Worm (Caenorhabditis elegans) whole organism, young adult: ENCODE results near the gene kin-34.
"Not testable (repeated sequence)": the region's sequence is repeated elsewhere in the genome, so short reads cannot be mapped to it uniquely, and the experiment has no call there.

Experiments used
- B0035.1 ChIP-seq: sonication (generic microtip); optimal IDR thresholded peaks from 2 replicates; lab custom pipeline; 2016; ENCODE audit warnings: missing genetic modification characterization, mild to moderate bottlenecking, missing compliant biosample characterization, missing genotype, missing genetic modification reagents
- B0336.3 ChIP-seq: fragments of 200-800 bp; sonication (Bioruptor generic); IDR thresholded peaks from 2 replicates; pipeline ENCODE4 v1.3.6; 2022; ENCODE audit warnings: missing genetic modification characterization, missing compliant biosample characterization
- F37B4.10 ChIP-seq: fragments of 200-800 bp; sonication (Bioruptor generic); IDR thresholded peaks from 2 replicates; pipeline ENCODE4 v1.3.6; 2022; ENCODE audit warnings: missing genetic modification characterization, missing compliant biosample characterization
- F55B11.4 ChIP-seq: sonication (generic microtip); optimal IDR thresholded peaks from 2 replicates; lab custom pipeline; 2016; ENCODE audit warnings: missing compliant biosample characterization, missing genetic modification characterization, borderline replicate concordance; ENCODE audit not compliant: insufficient read depth
- ama-1 ChIP-seq, 3 experiments: fragments of 150-350 bp in 1 of 3; sonication (generic microtip) in 2 of 3; optimal IDR thresholded peaks; 2 replicates each; lab custom pipeline; 2014 to 2018; ENCODE audit warnings: missing biosample characterization in 2 of 3, missing genetic modification characterization in 2 of 3, missing genetic modification reagents in 2 of 3
- attf-3 ChIP-seq: fragments of 200-800 bp; sonication (Bioruptor generic); conservative IDR thresholded peaks from 2 replicates; pipeline ENCODE4 v1.3.6; 2022; ENCODE audit warnings: missing genetic modification reagents, missing genetic modification characterization, missing compliant biosample characterization
- attf-5 ChIP-seq: fragments of 200-800 bp; sonication (Bioruptor generic); optimal IDR thresholded peaks from 2 replicates; lab custom pipeline; 2018; ENCODE audit warnings: mild to moderate bottlenecking, missing genetic modification characterization, missing compliant biosample characterization
- bed-2 ChIP-seq: fragments of 200-800 bp; sonication (Bioruptor generic); IDR thresholded peaks from 2 replicates; pipeline ENCODE4 v1.3.6; 2022; ENCODE audit warnings: missing genetic modification reagents, missing genetic modification characterization, missing compliant biosample characterization
- cebp-1 ChIP-seq, 2 experiments: fragments of 200-800 bp in 1 of 2; sonication (Bioruptor generic) in 1 of 2; sonication (generic microtip) in 1 of 2; IDR thresholded peaks in 1 of 2; optimal IDR thresholded peaks in 1 of 2; 2 replicates each; pipeline versions ENCODE4 v1.3.6 to Lab custom; 2017 to 2022; ENCODE audit warnings: missing compliant biosample characterization in 2 of 2, missing genetic modification characterization in 2 of 2, mild to moderate bottlenecking in 1 of 2, missing genetic modification reagents in 1 of 2, moderate library complexity in 1 of 2
- ceh-91 ChIP-seq: fragments of 200-800 bp; sonication (Bioruptor generic); IDR thresholded peaks from 2 replicates; pipeline ENCODE4 v1.3.6; 2022; ENCODE audit warnings: missing genetic modification reagents, missing genetic modification characterization, missing compliant biosample characterization
- ets-4 ChIP-seq: fragments of 200-800 bp; sonication (Bioruptor generic); optimal IDR thresholded peaks from 2 replicates; lab custom pipeline; 2018; ENCODE audit warnings: mild to moderate bottlenecking, missing genetic modification characterization, missing compliant biosample characterization
- hmg-1.2 ChIP-seq: fragments of 200-800 bp; sonication (Bioruptor generic); IDR thresholded peaks from 2 replicates; pipeline ENCODE4 v1.3.6; 2022; ENCODE audit warnings: missing genetic modification reagents, missing genetic modification characterization, missing compliant biosample characterization
- hmg-20 ChIP-seq: fragments of 200-800 bp; sonication (Bioruptor generic); IDR thresholded peaks from 2 replicates; pipeline ENCODE4 v1.3.6; 2022; ENCODE audit warnings: missing genetic modification reagents, missing genetic modification characterization, missing compliant biosample characterization
- lin-35 ChIP-seq, 3 experiments: fragments of 150-350 bp in 2 of 3; sonication (generic microtip) in 1 of 3; optimal IDR thresholded peaks; 2 replicates each; lab custom pipeline; 2014 to 2018; ENCODE audit warnings: missing biosample characterization in 3 of 3, missing genetic modification characterization in 3 of 3, missing genetic modification reagents in 3 of 3
- lin-40 ChIP-seq: sonication (generic microtip); optimal IDR thresholded peaks from 2 replicates; lab custom pipeline; 2016; ENCODE audit warnings: missing genetic modification characterization, mild to moderate bottlenecking, missing compliant biosample characterization, missing genotype, missing genetic modification reagents
- mel-28 ChIP-seq: sonication (generic microtip); optimal IDR thresholded peaks from 2 replicates; lab custom pipeline; 2016; ENCODE audit warnings: borderline replicate concordance, mild to moderate bottlenecking, missing genetic modification characterization, missing compliant biosample characterization
- nfyb-1 ChIP-seq: fragments of 200-800 bp; sonication (Bioruptor generic); IDR thresholded peaks from 2 replicates; pipeline ENCODE4 v1.3.6; 2022; ENCODE audit warnings: missing genetic modification reagents, missing genetic modification characterization, missing compliant biosample characterization
- nhr-80 ChIP-seq: sonication (generic microtip); optimal IDR thresholded peaks from 2 replicates; lab custom pipeline; 2016; ENCODE audit warnings: missing genetic modification characterization, missing compliant biosample characterization
- pha-4 ChIP-seq: fragments of 150-350 bp; sonication (generic microtip); optimal IDR thresholded peaks from 2 replicates; lab custom pipeline; 2014; ENCODE audit warnings: missing biosample characterization, missing genetic modification reagents, missing genetic modification characterization
- rcor-1 ChIP-seq: fragments of 200-800 bp; sonication (Bioruptor generic); IDR thresholded peaks from 2 replicates; pipeline ENCODE4 v1.3.6; 2022; ENCODE audit warnings: missing genetic modification reagents, missing genetic modification characterization, missing compliant biosample characterization
- repo-1 ChIP-seq: sonication (generic microtip); optimal IDR thresholded peaks from 2 replicates; lab custom pipeline; 2017; ENCODE audit warnings: mild to moderate bottlenecking, missing genetic modification characterization, missing compliant biosample characterization
- sdz-38 ChIP-seq: sonication (generic microtip); optimal IDR thresholded peaks from 2 replicates; lab custom pipeline; 2016; ENCODE audit warnings: missing genotype, missing genetic modification characterization, missing compliant biosample characterization
- zfh-2 ChIP-seq: fragments of 200-800 bp; sonication (Bioruptor generic); conservative IDR thresholded peaks from 2 replicates; pipeline ENCODE4 v1.3.6; 2022; ENCODE audit warnings: missing genetic modification reagents, missing genetic modification characterization, missing compliant biosample characterization
- ztf-18 ChIP-seq: sonication (generic microtip); optimal IDR thresholded peaks from 2 replicates; lab custom pipeline; 2016; ENCODE audit warnings: missing genotype, mild to moderate bottlenecking, missing genetic modification characterization, missing compliant biosample characterization
- ztf-22 ChIP-seq: fragments of 200-800 bp; sonication (Bioruptor generic); optimal IDR thresholded peaks from 2 replicates; lab custom pipeline; 2018; ENCODE audit warnings: mild to moderate bottlenecking, missing genetic modification characterization, moderate library complexity, missing compliant biosample characterization
- ztf-26 ChIP-seq: sonication (generic microtip); optimal IDR thresholded peaks from 2 replicates; lab custom pipeline; 2017; ENCODE audit warnings: missing genetic modification characterization, missing compliant biosample characterization
- ztf-28 ChIP-seq: fragments of 200-800 bp; sonication (Bioruptor generic); IDR thresholded peaks from 2 replicates; pipeline ENCODE4 v1.3.6; 2022; ENCODE audit warnings: missing genetic modification reagents, missing genetic modification characterization, missing compliant biosample characterization
- ztf-6 ChIP-seq: fragments of 200-800 bp; sonication (Bioruptor generic); IDR thresholded peaks from 2 replicates; pipeline ENCODE4 v1.3.6; 2022; ENCODE audit warnings: missing genetic modification reagents, missing genetic modification characterization, missing compliant biosample characterization

Gene kin-34

ce11 chrV:215697-216096 is 30.3 kb downstream of the kin-34 start:
- TF ChIP-seq ztf-28 (GFP tag; lab: Robert Waterston, UW) (no peak), rcor-1 (GFP tag; lab: Robert Waterston, UW) (no peak), hmg-20 (GFP tag; lab: Robert Waterston, UW) (no peak), zfh-2 (no peak), bed-2 (no peak), mel-28 (no peak)

- TF ChIP-seq F37B4.10 (GFP tag; lab: Robert Waterston, UW); repo-1 (tag; lab: Kevin White, UChicago); B0035.1 (tag; lab: Kevin White, UChicago): not testable (repeated sequence)
- TF ChIP-seq, all 124 proteins: peak for 0; not testable (repeated sequence) for 124
These were observed 33.3 kb downstream of the kin-34 start, which contains the start of gene DC2.5 for ce11 chrV:212687-213086. DC2.5 (minus strand) TSS chrV:212787.

- TF ChIP-seq ztf-18 (tag; lab: Kevin White, UChicago), result no peak
- no peak for TF ChIP-seq ceh-91 (GFP tag; lab: Robert Waterston, UW)
- TF ChIP-seq ztf-22, result no peak
- peak; percentile 51 for TF ChIP-seq nhr-80
- TF ChIP-seq ztf-6 (GFP tag; lab: Robert Waterston, UW), result no peak
These were observed 34.4 kb downstream of the kin-34 start for ce11 chrV:211388-212168.

ce11 chrV:206814-207213 is 39.2 kb downstream of the kin-34 start:
- TF ChIP-seq F55B11.4 (no peak), nfyb-1 (GFP tag; lab: Robert Waterston, UW) (peak; percentile 67; the same call in 1 of the 2 replicates)
- TF ChIP-seq, all 124 proteins: peak for 1

ce11 chrV:203855-204432 is 42.1 kb downstream of the kin-34 start, which contains the start of gene lec-12:
lec-12 (plus strand) TSS chrV:204382.
- TF ChIP-seq ztf-18 (tag; lab: Kevin White, UChicago) (no peak), ets-4 (GFP tag; lab: Kevin White, UChicago) (no peak), lin-35 (GFP tag; optimal IDR thresholded peaks at IDR 0.05; lab: Kevin White, UChicago) (no peak), B0336.3 (GFP tag; lab: Robert Waterston, UW) (0 out of 2 replicates have a peak, but pooled peaks have one; percentile 38), pha-4 (peak; percentile 32), attf-5 (GFP tag; lab: Kevin White, UChicago) (peak; percentile 21), ztf-26 (tag; lab: Kevin White, UChicago) (no peak), zfh-2 (0 out of 2 replicates have a peak, but pooled peaks have one; percentile 16), cebp-1 (GFP tag; IDR thresholded peaks at IDR 0.05; lab: Robert Waterston, UW) (peak; percentile 12; the same call in 1 of the 2 replicates), cebp-1 (tag; optimal IDR thresholded peaks at IDR 0.05; lab: Kevin White, UChicago) (peak; percentile 82), sdz-38 (tag; lab: Kevin White, UChicago) (no peak), ama-1 (optimal IDR thresholded peaks at IDR 0.05; lab: Kevin White, UChicago) (no peak), ama-1 (GFP tag; optimal IDR thresholded peaks at IDR 0.05; lab: Kevin White, UChicago) (no peak), hmg-1.2 (peak; percentile 79; the same call in 1 of the 2 replicates), attf-3 (GFP tag; lab: Robert Waterston, UW) (no peak), nhr-80 (peak; percentile 56), lin-40 (tag; lab: Kevin White, UChicago) (peak; percentile 28)
- TF ChIP-seq, all 124 proteins: peak for 8
